Worm (Caenorhabditis elegans): ENCODE data around the gene srx-60.

- TF ChIP-seq dao-5 (tag; optimal IDR thresholded peaks at IDR 0.05) (no peak), W03F9.2 (tag; optimal IDR thresholded peaks at IDR 0.05) (no peak), him-1 (tag; optimal IDR thresholded peaks at IDR 0.05) (no peak)
Observed at ce11 chrV:7352186-7353053, 48.3 kb upstream of the srx-60 start, which contains the start of the genes srh-231 and srh-275.
